Fruit fly (Drosophila melanogaster) whole organism, embryonic: Measurements from ENCODE around the gene mRpS31.

Experiments
- Bgb ChIP-seq: fragments of 200-800 bp; sonication (Bioruptor generic); IDR thresholded peaks from 2 replicates; pipeline ENCODE4 v1.3.6; 2022; ENCODE audit warnings: missing biosample characterization, missing genetic modification characterization; ENCODE audit not compliant: partially characterized antibody
- CG10209 ChIP-seq: fragments of 200-800 bp; sonication (Bioruptor generic); optimal IDR thresholded peaks from 3 replicates; lab custom pipeline; 2017; ENCODE audit warnings: missing biosample characterization, mild to moderate bottlenecking, missing genetic modification characterization, missing genetic modification reagents
- CG12942 ChIP-seq: fragments of 200-800 bp; sonication (Bioruptor generic); optimal IDR thresholded peaks from 3 replicates; lab custom pipeline; 2016; ENCODE audit warnings: missing biosample characterization, missing genetic modification characterization
- CG13123 ChIP-seq: fragments of 200-800 bp; sonication (Bioruptor generic); optimal IDR thresholded peaks from 2 replicates; lab custom pipeline; 2016; ENCODE audit warnings: missing biosample characterization, missing genetic modification characterization
- CG13287 ChIP-seq: fragments of 200-800 bp; sonication (Bioruptor generic); IDR thresholded peaks from 2 replicates; pipeline ENCODE4 v1.3.6; 2022; ENCODE audit warnings: missing biosample characterization, missing genetic modification characterization; ENCODE audit not compliant: partially characterized antibody
- CG14667 ChIP-seq: fragments of 200-800 bp; sonication (Bioruptor generic); IDR thresholded peaks from 2 replicates; pipeline ENCODE4 v1.3.6; 2022; ENCODE audit warnings: missing biosample characterization, missing genetic modification characterization
- CG2120 ChIP-seq: fragments of 200-800 bp; sonication (Bioruptor generic); optimal IDR thresholded peaks from 3 replicates; lab custom pipeline; 2016; ENCODE audit warnings: missing biosample characterization, missing genetic modification characterization
- CG2199 ChIP-seq: fragments of 200-800 bp; sonication (Bioruptor generic); IDR thresholded peaks from 3 replicates; pipeline ENCODE4 v1.3.6; 2022; ENCODE audit warnings: missing biosample characterization, missing genetic modification characterization
- CG2678 ChIP-seq: fragments of 200-800 bp; sonication (Bioruptor generic); optimal IDR thresholded peaks from 3 replicates; lab custom pipeline; 2019; ENCODE audit warnings: missing biosample characterization, mild to moderate bottlenecking, missing genetic modification characterization, moderate library complexity
- CG3163 ChIP-seq: fragments of 200-800 bp; sonication (Bioruptor generic); optimal IDR thresholded peaks from 3 replicates; lab custom pipeline; 2016; ENCODE audit warnings: missing biosample characterization, missing genetic modification characterization
- CG34224 ChIP-seq: fragments of 200-800 bp; sonication (Bioruptor generic); IDR thresholded peaks from 3 replicates; pipeline ENCODE4 v1.3.6; 2022; ENCODE audit warnings: missing biosample characterization, missing genetic modification characterization; ENCODE audit not compliant: partially characterized antibody
- CG3995 ChIP-seq: fragments of 200-800 bp; sonication (Bioruptor generic); optimal IDR thresholded peaks from 3 replicates; lab custom pipeline; 2016; ENCODE audit warnings: missing biosample characterization, missing genetic modification characterization
- CG42726 ChIP-seq: fragments of 200-800 bp; sonication (Bioruptor generic); IDR thresholded peaks from 2 replicates; pipeline ENCODE4 v1.3.6; 2022; ENCODE audit warnings: missing biosample characterization, missing genetic modification characterization; ENCODE audit not compliant: partially characterized antibody
- CG7372 ChIP-seq: fragments of 200-800 bp; sonication (Bioruptor generic); IDR thresholded peaks from 2 replicates; pipeline ENCODE4 v1.3.6; 2022; ENCODE audit warnings: missing biosample characterization, missing genetic modification characterization
- CG7928 ChIP-seq: fragments of 200-800 bp; sonication (Bioruptor generic); optimal IDR thresholded peaks from 2 replicates; lab custom pipeline; 2017; ENCODE audit warnings: missing biosample characterization, mild to moderate bottlenecking, missing genetic modification characterization
- CG7987 ChIP-seq: fragments of 200-800 bp; sonication (Bioruptor generic); optimal IDR thresholded peaks from 2 replicates; lab custom pipeline; 2018; ENCODE audit warnings: missing biosample characterization, mild to moderate bottlenecking, missing genetic modification characterization, moderate library complexity
- CG8089 ChIP-seq: fragments of 200-800 bp; sonication (Bioruptor generic); optimal IDR thresholded peaks from 3 replicates; lab custom pipeline; 2016; ENCODE audit warnings: missing biosample characterization, missing genetic modification characterization
- CG8281 ChIP-seq: fragments of 200-800 bp; sonication (Bioruptor generic); optimal IDR thresholded peaks from 2 replicates; lab custom pipeline; 2018; ENCODE audit warnings: missing biosample characterization, mild to moderate bottlenecking, missing genetic modification characterization, moderate library complexity
- CHES-1-like ChIP-seq: fragments of 200-800 bp; sonication (Bioruptor generic); optimal IDR thresholded peaks from 2 replicates; lab custom pipeline; 2016; ENCODE audit warnings: missing biosample characterization, missing genetic modification characterization
- CoRest ChIP-seq: fragments of 200-800 bp; sonication (Bioruptor generic); optimal IDR thresholded peaks from 3 replicates; lab custom pipeline; 2018; ENCODE audit warnings: missing biosample characterization, mild to moderate bottlenecking, missing genetic modification characterization, moderate library complexity
- Dip3 ChIP-seq: fragments of 200-800 bp; sonication (Bioruptor generic); optimal IDR thresholded peaks from 3 replicates; lab custom pipeline; 2016; ENCODE audit warnings: missing biosample characterization, missing genetic modification characterization
- Doc3 ChIP-seq: fragments of 200-800 bp; sonication (Bioruptor generic); IDR thresholded peaks from 3 replicates; pipeline ENCODE4 v1.3.6; 2022; ENCODE audit warnings: missing biosample characterization, missing genetic modification characterization; ENCODE audit not compliant: partially characterized antibody
- Eip74EF ChIP-seq, 2 experiments: fragments of 200-800 bp in 1 of 2; fragments of >200 bp in 1 of 2; sonication (Bioruptor generic) in 1 of 2; optimal IDR thresholded peaks; 2 replicates each; lab custom pipeline; 2017 to 2019; ENCODE audit warnings: missing biosample characterization in 2 of 2, missing genetic modification characterization in 2 of 2, mild to moderate bottlenecking in 1 of 2, moderate library complexity in 1 of 2
- GATAe ChIP-seq: fragments of 200-800 bp; sonication (Bioruptor generic); conservative IDR thresholded peaks from 2 replicates; pipeline ENCODE4 v1.3.6; 2022; ENCODE audit warnings: missing biosample characterization, missing genetic modification characterization
- Hand ChIP-seq: fragments of 200-800 bp; sonication (Bioruptor generic); optimal IDR thresholded peaks from 2 replicates; lab custom pipeline; 2017; ENCODE audit warnings: mild to moderate bottlenecking, missing biosample characterization, missing genetic modification reagents, missing genetic modification characterization
- HmgZ ChIP-seq: fragments of 200-800 bp; sonication (Bioruptor generic); optimal IDR thresholded peaks from 2 replicates; lab custom pipeline; 2018; ENCODE audit warnings: missing biosample characterization, mild to moderate bottlenecking, missing genetic modification characterization
- Kr ChIP-seq: fragments of 200-800 bp; sonication (Bioruptor generic); optimal IDR thresholded peaks from 2 replicates; lab custom pipeline; 2017; ENCODE audit warnings: missing biosample characterization, mild to moderate bottlenecking, missing genetic modification characterization
- Lim3 ChIP-seq: fragments of 200-800 bp; sonication (Bioruptor generic); IDR thresholded peaks from 2 replicates; pipeline ENCODE4 v1.3.6; 2022; ENCODE audit warnings: missing biosample characterization, missing genetic modification characterization
- Mrtf ChIP-seq: fragments of 200-800 bp; sonication (Bioruptor generic); IDR thresholded peaks from 3 replicates; pipeline ENCODE4 v1.3.6; 2022; ENCODE audit warnings: missing biosample characterization, missing genetic modification characterization
- Nf-YC ChIP-seq: fragments of 200-800 bp; optimal IDR thresholded peaks from 3 replicates; lab custom pipeline; 2019; ENCODE audit warnings: missing biosample characterization, mild to moderate bottlenecking, missing genetic modification characterization, moderate library complexity
- Scr ChIP-seq: fragments of 200-800 bp; sonication (Bioruptor generic); IDR thresholded peaks from 2 replicates; pipeline ENCODE4 v1.3.6; 2022; ENCODE audit warnings: missing biosample characterization, missing genetic modification characterization; ENCODE audit not compliant: partially characterized antibody
- Sox102F ChIP-seq: fragments of 200-800 bp; sonication (Bioruptor generic); optimal IDR thresholded peaks from 2 replicates; lab custom pipeline; 2018; ENCODE audit warnings: missing biosample characterization, mild to moderate bottlenecking, missing genetic modification characterization, moderate library complexity
- Vsx1 ChIP-seq: fragments of 200-800 bp; sonication (Bioruptor generic); optimal IDR thresholded peaks from 2 replicates; lab custom pipeline; 2017; ENCODE audit warnings: missing biosample characterization, mild to moderate bottlenecking, missing genetic modification characterization, missing genetic modification reagents
- al ChIP-seq: fragments of 200-800 bp; sonication (Bioruptor generic); IDR thresholded peaks from 2 replicates; pipeline ENCODE4 v1.3.6; 2022; ENCODE audit warnings: missing biosample characterization, missing genetic modification characterization
- bab2 ChIP-seq: fragments of 200-800 bp; sonication (Bioruptor generic); optimal IDR thresholded peaks from 2 replicates; lab custom pipeline; 2016; ENCODE audit warnings: missing biosample characterization, missing genetic modification characterization
- bbx ChIP-seq: fragments of 200-800 bp; sonication (Bioruptor generic); IDR thresholded peaks from 2 replicates; pipeline ENCODE4 v1.3.6; 2022; ENCODE audit warnings: missing biosample characterization, missing genetic modification characterization; ENCODE audit not compliant: partially characterized antibody
- chn ChIP-seq: fragments of 200-800 bp; sonication (Bioruptor generic); optimal IDR thresholded peaks from 2 replicates; lab custom pipeline; 2016; ENCODE audit warnings: missing biosample characterization, missing genetic modification characterization
- crol ChIP-seq: fragments of 200-800 bp; sonication (Bioruptor generic); IDR thresholded peaks from 2 replicates; pipeline ENCODE4 v1.3.6; 2022; ENCODE audit warnings: missing biosample characterization, missing genetic modification characterization
- emc ChIP-seq: fragments of 200-800 bp; sonication (Bioruptor generic); optimal IDR thresholded peaks from 2 replicates; lab custom pipeline; 2016; ENCODE audit warnings: missing biosample characterization, missing genetic modification characterization
- grn ChIP-seq: fragments of 200-800 bp; sonication (Bioruptor generic); optimal IDR thresholded peaks from 3 replicates; lab custom pipeline; 2017; ENCODE audit warnings: missing biosample characterization, missing genetic modification characterization
- gro ChIP-seq: fragments of 200-800 bp; sonication (Bioruptor generic); optimal IDR thresholded peaks from 2 replicates; lab custom pipeline; 2016; ENCODE audit warnings: missing biosample characterization, missing genetic modification characterization
- kay ChIP-seq: fragments of 200-800 bp; sonication (Bioruptor generic); optimal IDR thresholded peaks from 2 replicates; lab custom pipeline; 2016; ENCODE audit warnings: missing biosample characterization, missing genetic modification characterization
- mirr ChIP-seq: fragments of 200-800 bp; sonication (Bioruptor generic); optimal IDR thresholded peaks from 3 replicates; lab custom pipeline; 2018; ENCODE audit warnings: missing biosample characterization, mild to moderate bottlenecking, missing genetic modification characterization
- sc ChIP-seq, 3 experiments: fragments of >200 bp in 2 of 3; fragments of 200-800 bp in 1 of 3; sonication (Bioruptor generic) in 1 of 3; optimal IDR thresholded peaks; 2 replicates in 2 of 3; 3 replicates in 1 of 3; lab custom pipeline; 2017; ENCODE audit warnings: mild to moderate bottlenecking in 1 of 3, missing biosample characterization in 1 of 3, missing genetic modification characterization in 1 of 3, missing genetic modification reagents in 1 of 3
- sens ChIP-seq: fragments of 200-800 bp; sonication (Bioruptor generic); peaks from one replicate; lab custom pipeline; 2016; ENCODE audit warnings: missing biosample characterization, missing genetic modification characterization
- stwl ChIP-seq: fragments of 200-800 bp; sonication (Bioruptor generic); optimal IDR thresholded peaks from 3 replicates; lab custom pipeline; 2018; ENCODE audit warnings: missing biosample characterization, mild to moderate bottlenecking, missing genetic modification characterization, moderate library complexity
- wdn ChIP-seq: fragments of 200-800 bp; sonication (Bioruptor generic); IDR thresholded peaks from 2 replicates; pipeline ENCODE4 v1.3.6; 2022; ENCODE audit warnings: missing biosample characterization, missing genetic modification characterization
- zen ChIP-seq: fragments of 200-800 bp; sonication (Bioruptor generic); optimal IDR thresholded peaks from 3 replicates; lab custom pipeline; 2018; ENCODE audit warnings: missing biosample characterization, mild to moderate bottlenecking, missing genetic modification characterization, moderate library complexity
- zf30C ChIP-seq: fragments of 200-800 bp; sonication (Bioruptor generic); optimal IDR thresholded peaks from 3 replicates; lab custom pipeline; 2018; ENCODE audit warnings: missing biosample characterization, mild to moderate bottlenecking, missing genetic modification characterization

mRpS31 gene

DNA sequence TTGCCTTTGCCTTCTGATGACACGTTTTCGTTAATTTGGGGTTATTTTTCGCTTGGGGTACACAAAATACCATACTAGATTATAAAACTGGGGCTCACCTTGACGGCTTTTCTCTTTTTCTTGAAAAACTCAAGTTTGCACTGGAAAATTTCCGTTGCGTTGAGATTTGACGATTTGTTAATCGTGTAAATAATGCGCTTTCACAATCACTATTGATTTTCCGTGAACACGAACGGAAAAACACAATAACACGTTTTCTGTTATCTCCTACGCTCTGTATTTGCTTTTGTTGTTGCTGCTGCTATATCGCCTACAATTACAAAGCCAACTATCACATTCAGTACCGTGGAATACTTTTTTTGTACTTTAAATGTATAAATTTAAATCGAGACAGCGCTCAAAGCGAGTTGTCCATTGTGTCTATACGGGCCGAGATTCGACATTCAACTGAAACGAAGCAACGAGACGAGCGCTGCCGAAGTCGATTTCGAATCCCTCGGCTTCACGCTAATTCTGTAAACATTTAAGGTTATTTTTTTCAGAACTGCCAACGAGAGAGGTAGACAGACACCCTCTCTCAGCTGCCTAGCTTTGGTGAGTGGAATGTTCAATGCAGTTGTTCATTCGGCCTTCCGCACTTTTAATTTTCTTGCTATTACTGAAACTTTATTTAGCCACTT lies 41.5 kb downstream of the mRpS31 start (continued):
- TF ChIP-seq sens (GFP tag; lab: Kevin White, UChicago) (peak; percentile 89), CG8089 (no peak), Lim3 (GFP tag; lab: Robert Waterston, UW) (no peak), Nf-YC (tag; lab: Kevin White, UChicago) (peak; percentile 4), emc (GFP tag; lab: Kevin White, UChicago) (no peak), gro (peak; percentile 46), crol (GFP tag; lab: Robert Waterston, UW) (no peak), CG13287 (GFP tag; lab: Robert Waterston, UW) (peak; percentile 10; the same call in 1 of the 2 replicates), CG34224 (GFP tag; lab: Robert Waterston, UW) (peak; percentile 54), CG2199 (GFP tag; lab: Robert Waterston, UW) (peak; percentile 89), CG13123 (GFP tag; lab: Kevin White, UChicago) (no peak), CG10209 (GFP tag; lab: Kevin White, UChicago) (no peak), kay (no peak), bab2 (no peak), wdn (GFP tag; lab: Robert Waterston, UW) (no peak), CG3995 (no peak), CG2678 (tag; lab: Kevin White, UChicago) (peak; percentile 17), zf30C (peak; percentile 6), Vsx1 (no peak), CG12942 (GFP tag; lab: Kevin White, UChicago) (no peak), Eip74EF (GFP tag; optimal IDR thresholded peaks at IDR 0.05; lab: Kevin White, UChicago) (no peak), GATAe (GFP tag; lab: Robert Waterston, UW) (no peak), Doc3 (GFP tag; lab: Robert Waterston, UW) (no peak), CG7928 (GFP tag; lab: Kevin White, UChicago) (no peak), Bgb (0 out of 2 replicates have a peak, but pooled peaks have one; percentile 27), Scr (GFP tag; lab: Robert Waterston, UW) (no peak), CG14667 (no peak), Kr (GFP tag; lab: Kevin White, UChicago) (no peak), HmgZ (tag; lab: Kevin White, UChicago) (peak; percentile 78), CG42726 (GFP tag; lab: Robert Waterston, UW) (peak; percentile 26; the same call in 1 of the 2 replicates), zen (no peak), sc (optimal IDR thresholded peaks at IDR 0.05; lab: Kevin White, UChicago) (no peak), sc (GFP tag; optimal IDR thresholded peaks at IDR 0.05; lab: Kevin White, UChicago) (no peak), al (GFP tag; lab: Robert Waterston, UW) (no peak), Sox102F (GFP tag; lab: Kevin White, UChicago) (no peak), chn (GFP tag; lab: Kevin White, UChicago) (no peak), CHES-1-like (no peak), Mrtf (no peak), bbx (GFP tag; lab: Robert Waterston, UW) (peak; percentile 58; the same call in 1 of the 2 replicates), Hand (GFP tag; lab: Kevin White, UChicago) (peak; percentile 53), Dip3 (GFP tag; lab: Kevin White, UChicago) (no peak), CoRest (no peak), CG2120 (GFP tag; lab: Kevin White, UChicago) (no peak), CG7987 (GFP tag; lab: Kevin White, UChicago) (peak; percentile 18), CG7372 (no peak), CG3163 (GFP tag; lab: Kevin White, UChicago) (no peak), grn (GFP tag; lab: Kevin White, UChicago) (no peak), mirr (GFP tag; lab: Kevin White, UChicago) (peak; percentile 85), stwl (no peak), CG8281 (tag; lab: Kevin White, UChicago) (no peak)
